Fruit fly (Drosophila melanogaster) whole organism, pupa: Measurements from ENCODE around the gene CG8202.

ENCODE experiments used
- CG12605 ChIP-seq: fragments of 200-800 bp; sonication (Bioruptor generic); IDR thresholded peaks from 2 replicates; pipeline ENCODE4 v1.3.6; 2022; ENCODE audit warnings: missing biosample characterization, missing genetic modification characterization
- CG15710 ChIP-seq: fragments of 200-800 bp; sonication (Bioruptor generic); optimal IDR thresholded peaks from 2 replicates; lab custom pipeline; 2018; ENCODE audit warnings: missing biosample characterization, mild to moderate bottlenecking, missing genetic modification characterization, moderate library complexity
- CG32121 ChIP-seq: fragments of 200-800 bp; sonication (Bioruptor generic); IDR thresholded peaks from 2 replicates; pipeline ENCODE4 v1.3.6; 2022; ENCODE audit warnings: missing biosample characterization, missing genetic modification characterization
- CG8159 ChIP-seq: fragments of 200-800 bp; sonication (Bioruptor generic); optimal IDR thresholded peaks from 3 replicates; lab custom pipeline; 2018; ENCODE audit warnings: missing biosample characterization, mild to moderate bottlenecking, missing genetic modification characterization, moderate library complexity
- EcR ChIP-seq: fragments of 200-800 bp; sonication (Bioruptor generic); optimal IDR thresholded peaks from 3 replicates; lab custom pipeline; 2019; ENCODE audit warnings: missing biosample characterization, missing genetic modification characterization, mild to moderate bottlenecking, moderate library complexity, missing genetic modification reagents
- Ets98B ChIP-seq: fragments of 200-800 bp; sonication (Bioruptor generic); IDR thresholded peaks from 2 replicates; pipeline ENCODE4 v1.3.6; 2022; ENCODE audit warnings: missing biosample characterization, missing genetic modification characterization
- gl ChIP-seq: fragments of 200-800 bp; sonication (Bioruptor generic); optimal IDR thresholded peaks from 2 replicates; lab custom pipeline; 2018; ENCODE audit warnings: missing biosample characterization, mild to moderate bottlenecking, missing genetic modification characterization
- rn ChIP-seq: fragments of 200-800 bp; sonication (Bioruptor generic); IDR thresholded peaks from 2 replicates; pipeline ENCODE4 v1.3.6; 2022; ENCODE audit warnings: missing biosample characterization, missing genetic modification characterization

- TF ChIP-seq gl (no peak), CG32121 (GFP tag; lab: Robert Waterston, UW) (no peak; the same call in 1 of the 2 replicates), rn (GFP tag; lab: Robert Waterston, UW) (no peak), EcR (GFP tag; lab: Kevin White, UChicago) (no peak), CG8159 (tag; lab: Kevin White, UChicago) (no peak), Ets98B (GFP tag; lab: Robert Waterston, UW) (no peak; the same call in 1 of the 2 replicates), CG12605 (GFP tag; lab: Robert Waterston, UW) (no peak), CG15710 (no peak)
Measured at dm6 chr3R:8718356-8718755, 13.5 kb upstream of the CG8202 start, which contains the start of gene Cks85A.
